1 fruit fly cellular context compared by ENCODE assay signal in the genomic region with DNA sequence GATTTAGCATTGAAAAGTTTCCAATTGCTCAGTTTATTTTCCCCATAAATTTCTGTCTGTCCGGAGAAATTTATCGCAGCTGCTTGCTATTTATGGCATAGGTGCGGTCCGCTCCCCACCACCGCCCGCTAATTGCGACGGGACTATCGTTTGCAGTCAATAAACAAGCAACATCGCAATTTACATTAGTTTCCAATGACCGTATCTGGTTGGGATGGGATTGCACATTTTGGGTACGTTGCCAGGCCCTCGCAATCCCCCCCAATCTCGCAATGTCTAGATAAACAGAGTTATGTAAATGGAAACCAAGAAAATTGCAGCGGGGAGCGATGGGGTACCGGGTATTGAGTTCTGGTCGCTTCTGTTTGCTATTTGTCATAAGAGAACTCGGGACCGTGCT.
TF ChIP-seq lines count a peak whose summit lies in the region.

A gene (plus strand): TSS at position 368 of the 400 bp plus-strand sequence.

TF ChIP-seq in whole organism, embryonic, 481 proteins besides CTCF, POLR2A, EP300 and RAD21 (continued from another document):
- no peak for TF ChIP-seq CG8290 (GFP tag; optimal IDR thresholded peaks at IDR 0.05; lab: Kevin White, UChicago)
- peak in 1 of 2 experiments; percentile 6 for TF ChIP-seq CG8290 (tag; optimal IDR thresholded peaks at IDR 0.05; lab: Kevin White, UChicago)
- TF ChIP-seq wdn (GFP tag; IDR thresholded peaks at IDR 0.05; lab: Robert Waterston, UW), result no peak
- peak; percentile 49 for TF ChIP-seq sens (GFP tag; lab: Kevin White, UChicago)
- peak; percentile 20; the same call in 1 of the 2 replicates for TF ChIP-seq HLH3B (GFP tag; IDR thresholded peaks at IDR 0.05; lab: Robert Waterston, UW)
- no peak for TF ChIP-seq tx (GFP tag; optimal IDR thresholded peaks at IDR 0.05; lab: Kevin White, UChicago)
- TF ChIP-seq ac (GFP tag; optimal IDR thresholded peaks at IDR 0.05; lab: Kevin White, UChicago), result no peak
- no peak for TF ChIP-seq CG10654 (GFP tag; optimal IDR thresholded peaks at IDR 0.05; lab: Kevin White, UChicago)
- no peak for TF ChIP-seq insv (GFP tag; optimal IDR thresholded peaks at IDR 0.05; lab: Kevin White, UChicago)
- no peak for TF ChIP-seq CG15601 (tag; optimal IDR thresholded peaks at IDR 0.05; lab: Kevin White, UChicago)
- TF ChIP-seq CG11456 (GFP tag; IDR thresholded peaks at IDR 0.05; lab: Robert Waterston, UW), result no peak
- TF ChIP-seq CG12071 (GFP tag; optimal IDR thresholded peaks at IDR 0.05; lab: Kevin White, UChicago), result no peak
- no peak for TF ChIP-seq CG14050 (GFP tag; IDR thresholded peaks at IDR 0.05; lab: Robert Waterston, UW)
- TF ChIP-seq CG13123 (GFP tag; optimal IDR thresholded peaks at IDR 0.05; lab: Kevin White, UChicago), result no peak
- TF ChIP-seq pita (GFP tag; optimal IDR thresholded peaks at IDR 0.05; lab: Kevin White, UChicago), result no peak
- TF ChIP-seq yki (optimal IDR thresholded peaks at IDR 0.05; lab: Kevin White, UChicago), result no peak
- no peak for TF ChIP-seq ara (GFP tag; IDR thresholded peaks at IDR 0.05; lab: Robert Waterston, UW)
- TF ChIP-seq mirr (GFP tag; optimal IDR thresholded peaks at IDR 0.05; lab: Kevin White, UChicago), result peak; percentile 5
- no peak for TF ChIP-seq dysf (GFP tag; IDR thresholded peaks at IDR 0.05; lab: Robert Waterston, UW)
- no peak for TF ChIP-seq gsb-n (tag; optimal IDR thresholded peaks at IDR 0.05; lab: Kevin White, UChicago)
- TF ChIP-seq CG13624 (GFP tag; optimal IDR thresholded peaks at IDR 0.05; lab: Kevin White, UChicago), result no peak
- TF ChIP-seq CG32772 (GFP tag; IDR thresholded peaks at IDR 0.05; lab: Robert Waterston, UW), result no peak
- no peak for TF ChIP-seq CG31441 (GFP tag; IDR thresholded peaks at IDR 0.05; lab: Robert Waterston, UW)
- TF ChIP-seq TFAM (GFP tag; optimal IDR thresholded peaks at IDR 0.05; lab: Kevin White, UChicago), result no peak
- no peak for TF ChIP-seq CG8944 (GFP tag; optimal IDR thresholded peaks at IDR 0.05; lab: Kevin White, UChicago)
- TF ChIP-seq cg (GFP tag; optimal IDR thresholded peaks at IDR 0.05; lab: Kevin White, UChicago), result no peak
- TF ChIP-seq tna (GFP tag; IDR thresholded peaks at IDR 0.05; lab: Robert Waterston, UW; ENCODE audit: partially characterized antibody), result no peak
- TF ChIP-seq CG10366 (GFP tag; IDR thresholded peaks at IDR 0.05; lab: Robert Waterston, UW), result no peak
- TF ChIP-seq CG4617 (GFP tag; optimal IDR thresholded peaks at IDR 0.05; lab: Kevin White, UChicago; ENCODE audit: borderline replicate concordance), result no peak
- no peak for TF ChIP-seq CG16779 (GFP tag; IDR thresholded peaks at IDR 0.05; lab: Robert Waterston, UW)
- no peak for TF ChIP-seq CG4404 (GFP tag; IDR thresholded peaks at IDR 0.05; lab: Robert Waterston, UW)
- no peak for TF ChIP-seq Mes4 (GFP tag; optimal IDR thresholded peaks at IDR 0.05; lab: Kevin White, UChicago)
- TF ChIP-seq CG32767 (GFP tag; IDR thresholded peaks at IDR 0.05; lab: Robert Waterston, UW), result no peak
- no peak for TF ChIP-seq h (optimal IDR thresholded peaks at IDR 0.05; lab: Kevin White, UChicago)
- peak; percentile 50 for TF ChIP-seq Med (GFP tag; lab: Kevin White, UChicago)
- no peak for TF ChIP-seq btn (GFP tag; optimal IDR thresholded peaks at IDR 0.05; lab: Kevin White, UChicago)
- TF ChIP-seq CG10321 (GFP tag; IDR thresholded peaks at IDR 0.05; lab: Robert Waterston, UW), result no peak
- TF ChIP-seq pum (GFP tag; optimal IDR thresholded peaks at IDR 0.05; lab: Kevin White, UChicago), result no peak
- no peak for TF ChIP-seq zen2 (GFP tag; IDR thresholded peaks at IDR 0.05; lab: Robert Waterston, UW; ENCODE audit: partially characterized antibody)
- no peak for TF ChIP-seq zf30C (GFP tag; optimal IDR thresholded peaks at IDR 0.05; lab: Kevin White, UChicago)
- TF ChIP-seq GATAe (GFP tag; conservative IDR thresholded peaks at IDR 0.05; lab: Robert Waterston, UW), result no peak
- no peak for TF ChIP-seq toy (GFP tag; IDR thresholded peaks at IDR 0.05; lab: Robert Waterston, UW)
- TF ChIP-seq CG12659 (GFP tag; optimal IDR thresholded peaks at IDR 0.05; lab: Kevin White, UChicago), result no peak
- no peak for TF ChIP-seq dmrt99B (tag; optimal IDR thresholded peaks at IDR 0.05; lab: Kevin White, UChicago)
- no peak for TF ChIP-seq CG33213 (GFP tag; optimal IDR thresholded peaks at IDR 0.05; lab: Kevin White, UChicago)
- 0 out of 3 replicates have a peak, but pooled peaks have one; percentile 6 for TF ChIP-seq Opbp (GFP tag; IDR thresholded peaks at IDR 0.05; lab: Robert Waterston, UW; ENCODE audit: partially characterized antibody)
- no peak for TF ChIP-seq chif (GFP tag; optimal IDR thresholded peaks at IDR 0.05; lab: Kevin White, UChicago)
- TF ChIP-seq ftz-f1 (GFP tag; optimal IDR thresholded peaks at IDR 0.05; lab: Kevin White, UChicago), result no peak
- no peak for TF ChIP-seq CG10979 (tag; optimal IDR thresholded peaks at IDR 0.05; lab: Kevin White, UChicago)
- no peak for TF ChIP-seq Dbx (GFP tag; IDR thresholded peaks at IDR 0.05; lab: Robert Waterston, UW)
- no peak for TF ChIP-seq Dip2 (GFP tag; IDR thresholded peaks at IDR 0.05; lab: Robert Waterston, UW)
- TF ChIP-seq lab (GFP tag; optimal IDR thresholded peaks at IDR 0.05; lab: Kevin White, UChicago), result no peak
- no peak for TF ChIP-seq Atf-2 (GFP tag; optimal IDR thresholded peaks at IDR 0.05; lab: Kevin White, UChicago)
- no peak for TF ChIP-seq caup (GFP tag; optimal IDR thresholded peaks at IDR 0.05; lab: Kevin White, UChicago; ENCODE audit: severe bottlenecking)
- TF ChIP-seq chn (GFP tag; optimal IDR thresholded peaks at IDR 0.05; lab: Kevin White, UChicago), result no peak
- 0 out of 3 replicates have a peak, but pooled peaks have one; percentile 21 for TF ChIP-seq so (GFP tag; IDR thresholded peaks at IDR 0.05; lab: Robert Waterston, UW)
- TF ChIP-seq sug (tag; optimal IDR thresholded peaks at IDR 0.05; lab: Kevin White, UChicago), result no peak
- no peak for TF ChIP-seq pros (GFP tag; optimal IDR thresholded peaks at IDR 0.05; lab: Kevin White, UChicago)
- 0 out of 3 replicates have a peak, but pooled peaks have one; percentile 38 for TF ChIP-seq Optix (GFP tag; IDR thresholded peaks at IDR 0.05; lab: Robert Waterston, UW)
- TF ChIP-seq jing (GFP tag; optimal IDR thresholded peaks at IDR 0.05; lab: Kevin White, UChicago), result no peak
- 0 out of 3 replicates have a peak, but pooled peaks have one; percentile 59 for TF ChIP-seq otp (GFP tag; IDR thresholded peaks at IDR 0.05; lab: Robert Waterston, UW)
- TF ChIP-seq CG11398 (GFP tag; optimal IDR thresholded peaks at IDR 0.05; lab: Kevin White, UChicago), result no peak
- TF ChIP-seq az2 (GFP tag; optimal IDR thresholded peaks at IDR 0.05; lab: Kevin White, UChicago), result no peak
- TF ChIP-seq Myb (GFP tag; optimal IDR thresholded peaks at IDR 0.05; lab: Kevin White, UChicago), result no peak
- no peak for TF ChIP-seq CG11247 (GFP tag; IDR thresholded peaks at IDR 0.05; lab: Robert Waterston, UW)
- no peak for TF ChIP-seq CG17802 (tag; optimal IDR thresholded peaks at IDR 0.05; lab: Kevin White, UChicago)
- TF ChIP-seq Pdp1 (GFP tag; optimal IDR thresholded peaks at IDR 0.05; lab: Kevin White, UChicago), result peak in 1 of 2 experiments; percentile 69
- no peak for TF ChIP-seq Rx (GFP tag; IDR thresholded peaks at IDR 0.05; lab: Robert Waterston, UW)
- TF ChIP-seq CG10959 (GFP tag; IDR thresholded peaks at IDR 0.05; lab: Robert Waterston, UW), result 0 out of 2 replicates have a peak, but pooled peaks have one; percentile 13
- TF ChIP-seq rib (GFP tag; IDR thresholded peaks at IDR 0.05; lab: Robert Waterston, UW), result no peak
- no peak for TF ChIP-seq E2f1 (GFP tag; IDR thresholded peaks at IDR 0.05; lab: Robert Waterston, UW)
- peak; percentile 3 for TF ChIP-seq HHEX (GFP tag; optimal IDR thresholded peaks at IDR 0.05; lab: Kevin White, UChicago)
- TF ChIP-seq gfzf (GFP tag; optimal IDR thresholded peaks at IDR 0.05; lab: Kevin White, UChicago), result no peak
- no peak for TF ChIP-seq trh (GFP tag; optimal IDR thresholded peaks at IDR 0.05; lab: Kevin White, UChicago)
- no peak for TF ChIP-seq shn (GFP tag; optimal IDR thresholded peaks at IDR 0.05; lab: Kevin White, UChicago)
- no peak for TF ChIP-seq ems (GFP tag; optimal IDR thresholded peaks at IDR 0.05; lab: Kevin White, UChicago)
- TF ChIP-seq CG3995 (GFP tag; optimal IDR thresholded peaks at IDR 0.05; lab: Kevin White, UChicago), result no peak
- no peak for TF ChIP-seq CG11093 (GFP tag; IDR thresholded peaks at IDR 0.05; lab: Robert Waterston, UW)
- no peak for TF ChIP-seq CG8281 (tag; optimal IDR thresholded peaks at IDR 0.05; lab: Kevin White, UChicago)
- TF ChIP-seq CG12104 (GFP tag; optimal IDR thresholded peaks at IDR 0.05; lab: Kevin White, UChicago), result no peak
- TF ChIP-seq CG18476 (GFP tag; optimal IDR thresholded peaks at IDR 0.05; lab: Kevin White, UChicago), result no peak
- no peak for TF ChIP-seq Elba2 (GFP tag; optimal IDR thresholded peaks at IDR 0.05; lab: Kevin White, UChicago)
- TF ChIP-seq en (GFP tag; optimal IDR thresholded peaks at IDR 0.05; lab: Kevin White, UChicago), result no peak
- TF ChIP-seq CG11085 (GFP tag; IDR thresholded peaks at IDR 0.05; lab: Robert Waterston, UW), result no peak
- TF ChIP-seq NC2α (GFP tag; optimal IDR thresholded peaks at IDR 0.05; lab: Kevin White, UChicago), result no peak
- TF ChIP-seq sqz (GFP tag; optimal IDR thresholded peaks at IDR 0.05; lab: Kevin White, UChicago), result no peak
- no peak for TF ChIP-seq CG10565 (GFP tag; optimal IDR thresholded peaks at IDR 0.05; lab: Kevin White, UChicago)
- TF ChIP-seq unpg (GFP tag; optimal IDR thresholded peaks at IDR 0.05; lab: Kevin White, UChicago), result no peak
- no peak for TF ChIP-seq bab2 (GFP tag; optimal IDR thresholded peaks at IDR 0.05; lab: Kevin White, UChicago)
- TF ChIP-seq sima (GFP tag; optimal IDR thresholded peaks at IDR 0.05; lab: Kevin White, UChicago), result no peak
- TF ChIP-seq CG8765 (GFP tag; IDR thresholded peaks at IDR 0.05; lab: Robert Waterston, UW), result no peak
- no peak for TF ChIP-seq CG3838 (GFP tag; optimal IDR thresholded peaks at IDR 0.05; lab: Kevin White, UChicago)
- peak; percentile 76 for TF ChIP-seq crol (GFP tag; IDR thresholded peaks at IDR 0.05; lab: Robert Waterston, UW)
